5 fruit fly cellular contexts compared by ENCODE assay signal in the genomic region with DNA sequence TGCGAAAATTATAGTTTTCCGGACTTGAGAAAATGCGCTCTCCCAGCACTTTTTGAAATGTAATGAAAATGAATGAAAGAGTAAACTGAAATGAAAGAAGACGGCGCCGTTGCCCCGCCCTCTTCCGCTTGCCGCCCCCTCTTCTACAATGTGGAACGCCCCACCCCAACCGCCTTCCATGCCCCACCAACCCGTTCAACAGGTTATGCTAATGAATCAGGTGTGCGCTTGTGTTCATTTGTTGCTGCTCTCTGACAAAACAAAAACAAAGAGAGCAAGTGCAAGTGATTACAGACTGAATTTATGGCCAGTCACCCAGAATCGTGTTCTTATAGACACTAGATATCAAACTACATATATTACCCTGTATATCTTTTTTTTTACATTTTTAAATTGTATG.
TF ChIP-seq lines count a peak whose summit lies in the region.

No protein-coding gene starts in this region.

- no peak for TF ChIP-seq CTCF in whole organism, embryonic (GFP tag; optimal IDR thresholded peaks at IDR 0.05; lab: Kevin White, UChicago)

TF ChIP-seq in whole organism, adult, 20 proteins besides CTCF, POLR2A, EP300 and RAD21:
- peak; percentile 73 for TF ChIP-seq tj (GFP tag; optimal IDR thresholded peaks at IDR 0.05; lab: Kevin White, UChicago)
- TF ChIP-seq kay (GFP tag; lab: Kevin White, UChicago; ENCODE audit: borderline replicate concordance), result no peak

TF ChIP-seq in whole organism, embryonic, 481 proteins besides CTCF, POLR2A, EP300 and RAD21:
- TF ChIP-seq ci (GFP tag; IDR thresholded peaks at IDR 0.05; lab: Robert Waterston, UW) (0 out of 3 replicates have a peak, but pooled peaks have one; percentile 11), zfh2 (GFP tag; optimal IDR thresholded peaks at IDR 0.05; lab: Kevin White, UChicago) (no peak), kah (GFP tag; optimal IDR thresholded peaks at IDR 0.05; lab: Kevin White, UChicago) (peak; percentile 29), Drgx (GFP tag; IDR thresholded peaks at IDR 0.05; lab: Robert Waterston, UW) (no peak), chinmo (GFP tag; IDR thresholded peaks at IDR 0.05; lab: Robert Waterston, UW; ENCODE audit: partially characterized antibody) (0 out of 4 replicates have a peak, but pooled peaks have one; percentile 56), CG6175 (GFP tag; IDR thresholded peaks at IDR 0.05; lab: Robert Waterston, UW) (0 out of 3 replicates have a peak, but pooled peaks have one; percentile 22), crol (GFP tag; IDR thresholded peaks at IDR 0.05; lab: Robert Waterston, UW) (peak; percentile 93), cad (GFP tag; optimal IDR thresholded peaks at IDR 0.05; lab: Kevin White, UChicago) (no peak), kni (GFP tag; optimal IDR thresholded peaks at IDR 0.05; lab: Kevin White, UChicago) (peak; percentile 43), Blimp-1 (GFP tag; optimal IDR thresholded peaks at IDR 0.05; lab: Kevin White, UChicago) (peak; percentile 52), al (GFP tag; IDR thresholded peaks at IDR 0.05; lab: Robert Waterston, UW) (no peak), Mes4 (GFP tag; optimal IDR thresholded peaks at IDR 0.05; lab: Kevin White, UChicago) (no peak), Sox102F (GFP tag; optimal IDR thresholded peaks at IDR 0.05; lab: Kevin White, UChicago) (no peak), nom (GFP tag; optimal IDR thresholded peaks at IDR 0.05; lab: Kevin White, UChicago) (peak; percentile 40), CG9215 (GFP tag; IDR thresholded peaks at IDR 0.05; lab: Robert Waterston, UW) (no peak), CG8924 (tag; optimal IDR thresholded peaks at IDR 0.05; lab: Kevin White, UChicago) (peak; percentile 18), CG6654 (GFP tag; optimal IDR thresholded peaks at IDR 0.05; lab: Kevin White, UChicago) (no peak), vvl (GFP tag; IDR thresholded peaks at IDR 0.05; lab: Robert Waterston, UW) (peak; percentile 88), sd (tag; optimal IDR thresholded peaks at IDR 0.05; lab: Kevin White, UChicago) (peak; percentile 9), lilli (GFP tag; optimal IDR thresholded peaks at IDR 0.05; lab: Kevin White, UChicago) (no peak)

TF ChIP-seq in whole organism, prepupa, 60 proteins besides CTCF, POLR2A, EP300 and RAD21:
- peak; percentile 12 to 50 for TF ChIP-seq ss (GFP tag; optimal IDR thresholded peaks at IDR 0.05; lab: Kevin White, UChicago)
- TF ChIP-seq Ets21C (GFP tag; optimal IDR thresholded peaks at IDR 0.05; lab: Kevin White, UChicago), result no peak
- no peak for TF ChIP-seq CG6808 (GFP tag; optimal IDR thresholded peaks at IDR 0.05; lab: Kevin White, UChicago)
- TF ChIP-seq Hr4 (GFP tag; optimal IDR thresholded peaks at IDR 0.05; lab: Kevin White, UChicago), result no peak
- peak; percentile 32; the same call in 1 of the 3 replicates for TF ChIP-seq eg (GFP tag; IDR thresholded peaks at IDR 0.05; lab: Robert Waterston, UW)
- TF ChIP-seq CG4318 (GFP tag; optimal IDR thresholded peaks at IDR 0.05; lab: Kevin White, UChicago), result no peak
- TF ChIP-seq acj6 (GFP tag; optimal IDR thresholded peaks at IDR 0.05; lab: Kevin White, UChicago), result no peak
- TF ChIP-seq CG6792 (GFP tag; optimal IDR thresholded peaks at IDR 0.05; lab: Kevin White, UChicago), result no peak
- TF ChIP-seq Gug (GFP tag; IDR thresholded peaks at IDR 0.05; lab: Robert Waterston, UW), result no peak
- TF ChIP-seq CG8119 (GFP tag; IDR thresholded peaks at IDR 0.05; lab: Robert Waterston, UW), result peak; percentile 52; the same call in 1 of the 3 replicates
- no peak for TF ChIP-seq OdsH (GFP tag; optimal IDR thresholded peaks at IDR 0.05; lab: Kevin White, UChicago)
- peak; percentile 55 for TF ChIP-seq dsx (GFP tag; optimal IDR thresholded peaks at IDR 0.05; lab: Kevin White, UChicago; ENCODE audit: poor library complexity, severe bottlenecking)
- TF ChIP-seq Blimp-1 (GFP tag; optimal IDR thresholded peaks at IDR 0.05; lab: Kevin White, UChicago), result peak; percentile 16
- TF ChIP-seq CG6163 (GFP tag; IDR thresholded peaks at IDR 0.05; lab: Robert Waterston, UW), result peak; percentile 48; the same call in 2 of the 3 replicates

TF ChIP-seq in whole organism, pupa, 21 proteins besides CTCF, POLR2A, EP300 and RAD21:
- no peak for TF ChIP-seq CG34367 (tag; optimal IDR thresholded peaks at IDR 0.05; lab: Kevin White, UChicago)
- TF ChIP-seq fd96Ca (GFP tag; IDR thresholded peaks at IDR 0.05; lab: Robert Waterston, UW), result no peak
- TF ChIP-seq CG4496 (GFP tag; IDR thresholded peaks at IDR 0.05; lab: Robert Waterston, UW), result peak; percentile 37; the same call in 1 of the 3 replicates
- TF ChIP-seq CG15710 (tag; optimal IDR thresholded peaks at IDR 0.05; lab: Kevin White, UChicago), result no peak
- peak; percentile 60 for TF ChIP-seq CG13204 (GFP tag; optimal IDR thresholded peaks at IDR 0.05; lab: Kevin White, UChicago)
- TF ChIP-seq Pif1A (GFP tag; optimal IDR thresholded peaks at IDR 0.05; lab: Kevin White, UChicago), result no peak
- TF ChIP-seq CG9948 (tag; optimal IDR thresholded peaks at IDR 0.05; lab: Kevin White, UChicago), result no peak
- no peak for TF ChIP-seq Snoo (tag; optimal IDR thresholded peaks at IDR 0.05; lab: Kevin White, UChicago)
- no peak for TF ChIP-seq CG10348 (GFP tag; IDR thresholded peaks at IDR 0.05; lab: Robert Waterston, UW)
- TF ChIP-seq CG12605 (GFP tag; IDR thresholded peaks at IDR 0.05; lab: Robert Waterston, UW), result peak; percentile 45; the same call in 1 of the 2 replicates
- peak; percentile 45; the same call in 1 of the 2 replicates for TF ChIP-seq Ets98B (GFP tag; IDR thresholded peaks at IDR 0.05; lab: Robert Waterston, UW)
- TF ChIP-seq CG14655 (GFP tag; optimal IDR thresholded peaks at IDR 0.05; lab: Kevin White, UChicago), result no peak
- TF ChIP-seq EcR (GFP tag; optimal IDR thresholded peaks at IDR 0.05; lab: Kevin White, UChicago), result peak; percentile 44
- TF ChIP-seq CG32121 (GFP tag; IDR thresholded peaks at IDR 0.05; lab: Robert Waterston, UW), result peak; percentile 29; the same call in 1 of the 2 replicates
- TF ChIP-seq D1 (tag; optimal IDR thresholded peaks at IDR 0.05; lab: Kevin White, UChicago), result no peak
- no peak for TF ChIP-seq CG8159 (tag; optimal IDR thresholded peaks at IDR 0.05; lab: Kevin White, UChicago)
TF ChIP-seq in whole organism, pupa: peak in this region for 6.

TF ChIP-seq in whole organism, wandering third instar larva, 38 proteins besides CTCF, POLR2A, EP300 and RAD21:
- TF ChIP-seq Sp1 (GFP tag; optimal IDR thresholded peaks at IDR 0.05; lab: Kevin White, UChicago) (no peak), br (GFP tag; optimal IDR thresholded peaks at IDR 0.05; lab: Kevin White, UChicago) (no peak), psq (GFP tag; optimal IDR thresholded peaks at IDR 0.05; lab: Kevin White, UChicago) (peak; percentile 16), lola (GFP tag; optimal IDR thresholded peaks at IDR 0.05; lab: Kevin White, UChicago) (no peak), dmrt93B (GFP tag; optimal IDR thresholded peaks at IDR 0.05; lab: Kevin White, UChicago) (no peak), HLH106 (tag; optimal IDR thresholded peaks at IDR 0.05; lab: Kevin White, UChicago) (no peak), tai (GFP tag; optimal IDR thresholded peaks at IDR 0.05; lab: Kevin White, UChicago) (no peak), Dif (GFP tag; optimal IDR thresholded peaks at IDR 0.05; lab: Kevin White, UChicago; ENCODE audit: partially characterized antibody) (peak; percentile 25), CG32264 (GFP tag; optimal IDR thresholded peaks at IDR 0.05; lab: Kevin White, UChicago) (no peak), h (GFP tag; optimal IDR thresholded peaks at IDR 0.05; lab: Kevin White, UChicago) (no peak), woc (GFP tag; optimal IDR thresholded peaks at IDR 0.05; lab: Kevin White, UChicago) (no peak), dl (GFP tag; optimal IDR thresholded peaks at IDR 0.05; lab: Kevin White, UChicago; ENCODE audit: insufficient read depth in 1 of 2, partially characterized antibody in 2 of 2) (no peak), N (GFP tag; optimal IDR thresholded peaks at IDR 0.05; lab: Kevin White, UChicago) (no peak), sv (GFP tag; optimal IDR thresholded peaks at IDR 0.05; lab: Kevin White, UChicago) (no peak), Rel (GFP tag; optimal IDR thresholded peaks at IDR 0.05; lab: Kevin White, UChicago) (no peak), Rel (tag; optimal IDR thresholded peaks at IDR 0.05; lab: Kevin White, UChicago) (no peak), dsf (GFP tag; optimal IDR thresholded peaks at IDR 0.05; lab: Kevin White, UChicago; ENCODE audit: borderline replicate concordance) (no peak), foxo (GFP tag; optimal IDR thresholded peaks at IDR 0.05; lab: Kevin White, UChicago) (no peak), Vsx2 (GFP tag; optimal IDR thresholded peaks at IDR 0.05; lab: Kevin White, UChicago; ENCODE audit: partially characterized antibody) (peak; percentile 71), ey (GFP tag; optimal IDR thresholded peaks at IDR 0.05; lab: Kevin White, UChicago) (no peak)
